Worm (Caenorhabditis elegans) whole organism, L4 larva: ENCODE results near the gene acs-6.

ENCODE experiments used
- aly-2 ChIP-seq: sonication (generic microtip); optimal IDR thresholded peaks from 2 replicates; lab custom pipeline; 2018; ENCODE audit warnings: missing biosample characterization, missing genetic modification characterization
- ceh-20 ChIP-seq: fragments of 200-800 bp; sonication (Bioruptor generic); IDR thresholded peaks from 2 replicates; pipeline ENCODE4 v1.3.6; 2022; ENCODE audit warnings: missing genetic modification reagents, missing genetic modification characterization, missing compliant biosample characterization
- ces-1 ChIP-seq: fragments of 150-350 bp; sonication (generic microtip); optimal IDR thresholded peaks from 4 replicates; lab custom pipeline; 2014; ENCODE audit warnings: missing biosample characterization, missing genetic modification reagents, missing genetic modification characterization
- egl-27 ChIP-seq: sonication (generic microtip); optimal IDR thresholded peaks from 3 replicates; lab custom pipeline; 2017; ENCODE audit warnings: missing biosample characterization, missing genetic modification reagents, missing genetic modification characterization
- nhr-48 ChIP-seq: sonication (generic microtip); optimal IDR thresholded peaks from 2 replicates; lab custom pipeline; 2016; ENCODE audit warnings: mild to moderate bottlenecking, missing genetic modification characterization, missing compliant biosample characterization
- zag-1 ChIP-seq: fragments of 150-350 bp; optimal IDR thresholded peaks from 2 replicates; lab custom pipeline; 2014; ENCODE audit warnings: missing biosample characterization, missing genetic modification characterization

DNA sequence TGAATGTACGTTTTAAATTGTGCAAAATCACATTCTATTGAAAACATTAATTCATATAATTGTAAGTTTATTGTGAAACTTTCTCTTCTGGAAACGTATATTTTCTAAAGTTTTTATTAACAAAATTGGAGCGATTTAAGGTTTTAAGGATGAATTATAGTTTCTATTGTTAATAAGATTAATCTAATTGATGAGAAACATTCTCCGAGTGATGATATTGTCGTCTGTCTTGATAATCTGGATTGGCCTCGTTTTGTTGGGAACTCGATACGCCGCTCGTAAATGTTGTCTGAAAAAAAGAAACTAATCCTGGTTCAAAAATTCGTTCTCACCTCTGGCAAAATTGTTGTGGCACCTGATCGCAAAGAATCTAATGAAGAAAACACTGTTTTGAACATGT, 44.5 kb downstream of the acs-6 start:
- TF ChIP-seq zag-1 (tag; lab: Kevin White, UChicago) (no peak), nhr-48 (tag; lab: Kevin White, UChicago) (no peak), ces-1 (GFP tag; lab: Kevin White, UChicago) (no peak), aly-2 (tag; lab: Kevin White, UChicago) (no peak), ceh-20 (GFP tag; lab: Robert Waterston, UW) (no peak), egl-27 (no peak)
